Worm (Caenorhabditis elegans) whole organism, L3 larva: Measurements from ENCODE around the gene clec-5.

ENCODE experiments used
- R02D3.7 ChIP-seq: fragments of 150-350 bp; optimal IDR thresholded peaks from 2 replicates; lab custom pipeline; 2014; ENCODE audit warnings: missing biosample characterization, missing genetic modification characterization
- aly-2 ChIP-seq: fragments of 150-350 bp; optimal IDR thresholded peaks from 2 replicates; lab custom pipeline; 2014; ENCODE audit warnings: missing biosample characterization, missing genetic modification characterization
- ama-1 ChIP-seq: fragments of 150-350 bp; optimal IDR thresholded peaks from 2 replicates; lab custom pipeline; 2018
- ceh-16 ChIP-seq: sonication (generic microtip); optimal IDR thresholded peaks from 2 replicates; lab custom pipeline; 2017; ENCODE audit warnings: missing biosample characterization, missing genetic modification characterization
- ceh-28 ChIP-seq: fragments of 150-350 bp; optimal IDR thresholded peaks from 2 replicates; lab custom pipeline; 2014; ENCODE audit warnings: missing biosample characterization, missing genetic modification reagents, missing genetic modification characterization
- ceh-82 ChIP-seq: fragments of 150-350 bp; optimal IDR thresholded peaks from 2 replicates; lab custom pipeline; 2014; ENCODE audit warnings: missing biosample characterization, missing genetic modification characterization
- daf-12 ChIP-seq: fragments of 150-350 bp; optimal IDR thresholded peaks from 2 replicates; lab custom pipeline; 2014; ENCODE audit warnings: missing biosample characterization, missing genetic modification reagents, missing genetic modification characterization
- egl-27 ChIP-seq: sonication (generic microtip); optimal IDR thresholded peaks from 4 replicates; lab custom pipeline; 2017; ENCODE audit warnings: missing biosample characterization, missing genetic modification reagents, missing genetic modification characterization
- egl-5 ChIP-seq: fragments of 150-350 bp; optimal IDR thresholded peaks from 2 replicates; lab custom pipeline; 2017; ENCODE audit warnings: missing biosample characterization, missing genetic modification reagents, missing genetic modification characterization, inconsistent platforms
- elt-1 ChIP-seq: fragments of 150-350 bp; optimal IDR thresholded peaks from 2 replicates; lab custom pipeline; 2014; ENCODE audit warnings: missing biosample characterization, missing genetic modification characterization
- elt-2 ChIP-seq: sonication (generic microtip); optimal IDR thresholded peaks from 2 replicates; lab custom pipeline; 2016; ENCODE audit warnings: missing genetic modification reagents, mild to moderate bottlenecking, missing genetic modification characterization, missing compliant biosample characterization
- elt-3 ChIP-seq, 3 experiments: fragments of 150-350 bp in 1 of 3; sonication (generic microtip) in 2 of 3; optimal IDR thresholded peaks; 2 replicates in 2 of 3; 4 replicates in 1 of 3; lab custom pipeline; 2014 to 2017; ENCODE audit warnings: missing biosample characterization in 3 of 3, missing genetic modification characterization in 3 of 3
- fkh-10 ChIP-seq: sonication (generic microtip); optimal IDR thresholded peaks from 2 replicates; lab custom pipeline; 2017; ENCODE audit warnings: missing biosample characterization, missing genetic modification reagents, missing genetic modification characterization
- fkh-2 ChIP-seq: fragments of 150-350 bp; optimal IDR thresholded peaks from 2 replicates; lab custom pipeline; 2014; ENCODE audit warnings: missing biosample characterization, missing genetic modification reagents, missing genetic modification characterization
- fos-1 ChIP-seq: fragments of 150-350 bp; optimal IDR thresholded peaks from 2 replicates; lab custom pipeline; 2014; ENCODE audit warnings: missing biosample characterization, missing genetic modification characterization
- hmg-11 ChIP-seq: sonication (generic microtip); optimal IDR thresholded peaks from 2 replicates; lab custom pipeline; 2016; ENCODE audit warnings: missing genetic modification characterization, missing compliant biosample characterization
- lin-39 ChIP-seq: fragments of 150-350 bp; optimal IDR thresholded peaks from 2 replicates; lab custom pipeline; 2018; ENCODE audit warnings: missing biosample characterization, missing genetic modification reagents, missing genetic modification characterization
- lsy-12 ChIP-seq: sonication (generic microtip); optimal IDR thresholded peaks from 2 replicates; lab custom pipeline; 2016; ENCODE audit warnings: mild to moderate bottlenecking, missing genetic modification characterization, missing compliant biosample characterization
- mml-1 ChIP-seq: fragments of 150-350 bp; sonication (generic microtip); optimal IDR thresholded peaks from 3 replicates; lab custom pipeline; 2014; ENCODE audit warnings: missing biosample characterization, missing genetic modification characterization
- nfya-1 ChIP-seq: sonication (generic microtip); optimal IDR thresholded peaks from 2 replicates; lab custom pipeline; 2017; ENCODE audit warnings: missing genetic modification characterization, mild to moderate bottlenecking, missing compliant biosample characterization, antibody characterized with exemption, moderate library complexity; ENCODE audit not compliant: insufficient read depth
- nhr-11 ChIP-seq: fragments of 150-350 bp; optimal IDR thresholded peaks from 2 replicates; lab custom pipeline; 2014; ENCODE audit warnings: missing biosample characterization, missing genetic modification characterization
- nhr-237 ChIP-seq: fragments of 150-350 bp; optimal IDR thresholded peaks from 2 replicates; lab custom pipeline; 2014; ENCODE audit warnings: missing biosample characterization, missing genetic modification characterization
- nhr-25 ChIP-seq: sonication (generic microtip); optimal IDR thresholded peaks from 2 replicates; lab custom pipeline; 2017; ENCODE audit warnings: missing biosample characterization, missing genetic modification characterization
- nhr-28 ChIP-seq: fragments of 150-350 bp; optimal IDR thresholded peaks from 2 replicates; lab custom pipeline; 2014; ENCODE audit warnings: missing biosample characterization, missing genetic modification characterization
- nhr-43 ChIP-seq: sonication (generic microtip); optimal IDR thresholded peaks from 2 replicates; lab custom pipeline; 2016; ENCODE audit warnings: mild to moderate bottlenecking, missing genetic modification characterization, missing compliant biosample characterization; ENCODE audit not compliant: poor library complexity, severe bottlenecking
- nhr-76 ChIP-seq: fragments of 150-350 bp; sonication (generic microtip); optimal IDR thresholded peaks from 5 replicates; lab custom pipeline; 2014; ENCODE audit warnings: missing biosample characterization, missing genetic modification characterization
- nhr-77 ChIP-seq: fragments of 150-350 bp; optimal IDR thresholded peaks from 2 replicates; lab custom pipeline; 2014; ENCODE audit warnings: missing biosample characterization, missing genetic modification characterization
- pha-4 ChIP-seq: fragments of 150-350 bp; optimal IDR thresholded peaks from 2 replicates; lab custom pipeline; 2014; ENCODE audit warnings: missing biosample characterization, missing genetic modification reagents, missing genetic modification characterization
- sea-2 ChIP-seq: fragments of 150-350 bp; sonication (generic microtip); optimal IDR thresholded peaks from 4 replicates; lab custom pipeline; 2014; ENCODE audit warnings: missing biosample characterization, missing genetic modification reagents, missing genetic modification characterization
- skn-1 ChIP-seq: fragments of 150-350 bp; optimal IDR thresholded peaks from 2 replicates; lab custom pipeline; 2014; ENCODE audit warnings: missing biosample characterization, missing genetic modification characterization
- snpc-4 ChIP-seq: fragments of 150-350 bp; optimal IDR thresholded peaks from 2 replicates; lab custom pipeline; 2014; ENCODE audit warnings: missing biosample characterization, missing genetic modification characterization
- tbx-2 ChIP-seq: sonication (generic microtip); optimal IDR thresholded peaks from 2 replicates; lab custom pipeline; 2016; ENCODE audit warnings: mild to moderate bottlenecking, missing genetic modification characterization, missing compliant biosample characterization
- unc-62 ChIP-seq: fragments of 150-350 bp; sonication (generic microtip); optimal IDR thresholded peaks from 4 replicates; lab custom pipeline; 2014; ENCODE audit warnings: missing biosample characterization, missing genetic modification reagents, missing genetic modification characterization

Gene clec-5

ce11 chrIII:4875663-4876062 is 7.7 kb downstream of the clec-5 start:
- TF ChIP-seq ceh-28 (tag; lab: Kevin White, UChicago) = no peak
- no peak for TF ChIP-seq nhr-77 (tag; lab: Kevin White, UChicago)
- no peak for TF ChIP-seq egl-27
- TF ChIP-seq nhr-11 (tag; lab: Kevin White, UChicago) = no peak
- no peak for TF ChIP-seq nhr-28 (tag; lab: Kevin White, UChicago)
- peak; percentile 39 for TF ChIP-seq fkh-10 (GFP tag; lab: Kevin White, UChicago)
- no peak for TF ChIP-seq daf-12 (tag; lab: Kevin White, UChicago)

ce11 chrIII:4874671-4875070 is 8.7 kb downstream of the clec-5 start, which contains the start of gene C35D10.12:
Gene C35D10.12 (minus strand): TSS chrIII:4874771.
- no peak for TF ChIP-seq nfya-1 (tag; lab: Kevin White, UChicago)
- no peak for TF ChIP-seq hmg-11 (tag; lab: Kevin White, UChicago)
- TF ChIP-seq R02D3.7 (tag; lab: Kevin White, UChicago) = no peak
- no peak for TF ChIP-seq ceh-82
- no peak for TF ChIP-seq sea-2 (GFP tag; lab: Kevin White, UChicago)
- TF ChIP-seq nhr-77 (tag; lab: Kevin White, UChicago) = no peak
- no peak for TF ChIP-seq nhr-28 (tag; lab: Kevin White, UChicago)
- no peak for TF ChIP-seq elt-3 (tag; optimal IDR thresholded peaks at IDR 0.05; lab: Kevin White, UChicago)
- no peak for TF ChIP-seq fkh-10 (GFP tag; lab: Kevin White, UChicago)
- TF ChIP-seq ama-1 (lab: Kevin White, UChicago) = no peak

- TF ChIP-seq tbx-2 (tag; lab: Kevin White, UChicago) (no peak), mml-1 (tag; lab: Kevin White, UChicago) (no peak), fos-1 (tag; lab: Kevin White, UChicago) (no peak), nhr-237 (no peak), lin-39 (tag; lab: Kevin White, UChicago) (no peak), R02D3.7 (tag; lab: Kevin White, UChicago) (no peak), aly-2 (tag; lab: Kevin White, UChicago) (no peak), lsy-12 (tag; lab: Kevin White, UChicago) (no peak), ama-1 (lab: Kevin White, UChicago) (no peak), ceh-82 (no peak), nhr-76 (tag; lab: Kevin White, UChicago) (no peak), egl-5 (tag; lab: Kevin White, UChicago) (no peak), ceh-16 (tag; lab: Kevin White, UChicago) (no peak), fkh-2 (tag; lab: Kevin White, UChicago) (no peak), snpc-4 (tag; lab: Kevin White, UChicago) (no peak)
- TF ChIP-seq, all 47 proteins: peak for 0
Observed at ce11 chrIII:4873395-4873794, 10.0 kb downstream of the clec-5 start.

- no peak for TF ChIP-seq hmg-11 (tag; lab: Kevin White, UChicago)
- no peak for TF ChIP-seq elt-1 (tag; lab: Kevin White, UChicago)
- TF ChIP-seq nfya-1 (tag; lab: Kevin White, UChicago) = no peak
- no peak for TF ChIP-seq nhr-11 (tag; lab: Kevin White, UChicago)
- no peak for TF ChIP-seq aly-2 (tag; lab: Kevin White, UChicago)
- no peak for TF ChIP-seq skn-1
- TF ChIP-seq ceh-16 (tag; lab: Kevin White, UChicago) = no peak
- TF ChIP-seq ceh-82 = no peak
- TF ChIP-seq nhr-77 (tag; lab: Kevin White, UChicago) = no peak
- TF ChIP-seq elt-2 (tag; lab: Kevin White, UChicago) = no peak
- no peak for TF ChIP-seq unc-62
- TF ChIP-seq snpc-4 (tag; lab: Kevin White, UChicago) = no peak
- TF ChIP-seq nhr-43 (tag; lab: Kevin White, UChicago) = no peak
- TF ChIP-seq pha-4 (tag; lab: Kevin White, UChicago) = no peak
- no peak for TF ChIP-seq nhr-25 (tag; lab: Kevin White, UChicago)
- no peak for TF ChIP-seq ceh-28 (tag; lab: Kevin White, UChicago)
- TF ChIP-seq fkh-2 (tag; lab: Kevin White, UChicago) = no peak
- TF ChIP-seq R02D3.7 (tag; lab: Kevin White, UChicago) = no peak
Observed at ce11 chrIII:4870478-4870877, 12.9 kb downstream of the clec-5 start, which contains the start of gene gipc-1. Gene gipc-1 (plus strand): TSS chrIII:4870778.
